Fruit fly (Drosophila melanogaster): Measurements from ENCODE around the gene Muc30E.

DNA sequence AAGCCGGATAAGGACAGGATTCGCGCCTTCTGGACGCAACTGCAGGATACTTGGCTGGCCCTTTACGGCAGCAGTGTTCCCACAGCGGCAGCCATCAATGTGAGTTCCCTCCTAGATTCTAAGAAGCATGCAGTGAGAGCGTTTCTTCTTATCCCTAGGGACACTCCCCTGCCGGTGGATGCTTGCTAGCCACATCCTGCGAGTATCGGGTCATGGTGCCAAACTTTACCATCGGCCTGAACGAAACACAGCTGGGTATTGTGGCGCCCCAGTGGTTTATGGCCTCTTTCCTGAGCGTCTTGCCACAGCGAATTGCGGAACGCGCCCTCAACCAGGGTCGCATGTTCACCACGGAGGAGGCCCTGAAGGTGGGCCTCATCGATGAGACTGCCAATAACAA is 16.3 kb upstream of the Muc30E start:
- TF ChIP-seq usp (GFP tag; optimal IDR thresholded peaks at IDR 0.05) (no peak), Dll (optimal IDR thresholded peaks at IDR 0.05) (no peak), pan (optimal IDR thresholded peaks at IDR 0.05) (no peak), CG8478 (optimal IDR thresholded peaks at IDR 0.05) (no peak), EcR (GFP tag; optimal IDR thresholded peaks at IDR 0.05) (no peak), psq (optimal IDR thresholded peaks at IDR 0.05) (no peak)

Data from whole organism.